Worm (Caenorhabditis elegans): Measurements from ENCODE around the gene F01F1.15.
A peak's percentile ranks its signal among the peaks of the same experiment; 100 is the strongest.

The F01F1.15 gene

DNA sequence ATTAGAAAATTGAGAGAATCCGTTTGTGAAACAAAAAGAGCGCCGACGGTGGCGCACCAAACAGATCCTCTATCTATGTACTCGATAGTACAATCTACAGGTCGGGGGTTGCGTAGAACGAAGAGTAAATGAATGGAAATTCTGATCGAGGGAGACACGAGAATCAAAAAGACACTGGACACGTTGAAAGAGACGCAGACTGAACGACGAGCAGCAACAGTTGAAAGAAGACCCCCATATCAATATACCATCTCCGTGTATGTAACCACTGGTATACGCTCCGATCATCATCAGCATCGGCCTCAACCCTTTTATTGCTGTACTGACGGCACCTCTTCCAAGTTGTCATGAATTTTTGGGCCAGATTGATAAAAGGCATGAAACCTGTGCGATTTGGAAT lies 33.1 kb downstream of the F01F1.15 start:
- TF ChIP-seq egl-27 (tag; optimal IDR thresholded peaks at IDR 0.05) (no peak), tbx-2 (tag; optimal IDR thresholded peaks at IDR 0.05) (no peak), sox-4 (tag; optimal IDR thresholded peaks at IDR 0.05) (no peak), unc-98 (GFP tag; IDR thresholded peaks at IDR 0.05) (no peak), mab-9 (GFP tag; IDR thresholded peaks at IDR 0.05) (no peak), aly-2 (tag; optimal IDR thresholded peaks at IDR 0.05) (no peak), fkh-8 (tag; optimal IDR thresholded peaks at IDR 0.05) (no peak), elt-2 (tag; optimal IDR thresholded peaks at IDR 0.05) (no peak), lin-35 (GFP tag; optimal IDR thresholded peaks at IDR 0.05) (no peak), efl-3 (GFP tag; optimal IDR thresholded peaks at IDR 0.05) (no peak), rnt-1 (tag; optimal IDR thresholded peaks at IDR 0.05) (no peak), mef-2 (tag; optimal IDR thresholded peaks at IDR 0.05) (no peak), lin-14 (GFP tag; optimal IDR thresholded peaks at IDR 0.05) (peak; percentile 55), nhr-76 (tag; optimal IDR thresholded peaks at IDR 0.05) (no peak), grh-1 (GFP tag; IDR thresholded peaks at IDR 0.05) (no peak), elt-3 (tag; optimal IDR thresholded peaks at IDR 0.05) (no peak), pag-3 (tag; optimal IDR thresholded peaks at IDR 0.05; ENCODE audit: borderline replicate concordance, insufficient read depth) (no peak), C04F5.9 (tag; optimal IDR thresholded peaks at IDR 0.05) (no peak), nhr-20 (tag; optimal IDR thresholded peaks at IDR 0.05) (peak; percentile 16), ztf-4 (tag; optimal IDR thresholded peaks at IDR 0.05) (no peak), nhr-19 (GFP tag; conservative IDR thresholded peaks at IDR 0.05) (no peak; the same call in 1 of the 2 replicates), ceh-82 (tag; optimal IDR thresholded peaks at IDR 0.05) (peak in 1 of 3 experiments; percentile 8), nhr-84 (tag; optimal IDR thresholded peaks at IDR 0.05) (no peak), isw-1 (GFP tag; IDR thresholded peaks at IDR 0.05) (no peak), nhr-85 (tag) (peak; percentile 80), vab-15 (tag; optimal IDR thresholded peaks at IDR 0.05) (no peak), efl-1 (optimal IDR thresholded peaks at IDR 0.05) (no peak), efl-1 (GFP tag; optimal IDR thresholded peaks at IDR 0.05 in 1 of 2) (peak in 1 of 2 experiments; percentile 89), ztf-11 (tag; optimal IDR thresholded peaks at IDR 0.05) (no peak), lin-13 (GFP tag; optimal IDR thresholded peaks at IDR 0.05) (no peak), xbp-1 (tag; optimal IDR thresholded peaks at IDR 0.05) (no peak), egl-13 (tag; optimal IDR thresholded peaks at IDR 0.05) (no peak), nhr-28 (tag; optimal IDR thresholded peaks at IDR 0.05) (no peak), nhr-71 (tag; optimal IDR thresholded peaks at IDR 0.05) (peak; percentile 38), mdl-1 (tag; optimal IDR thresholded peaks at IDR 0.05) (no peak), fkh-4 (tag; optimal IDR thresholded peaks at IDR 0.05; ENCODE audit: borderline replicate concordance) (no peak), unc-62 (GFP tag; optimal IDR thresholded peaks at IDR 0.05) (no peak), jun-1 (tag; optimal IDR thresholded peaks at IDR 0.05) (no peak), dpl-1 (GFP tag; optimal IDR thresholded peaks at IDR 0.05) (no peak), skn-1 (tag; optimal IDR thresholded peaks at IDR 0.05) (no peak), ama-1 (optimal IDR thresholded peaks at IDR 0.05) (peak; percentile 38), lsy-2 (tag; optimal IDR thresholded peaks at IDR 0.05) (no peak)

DNA sequence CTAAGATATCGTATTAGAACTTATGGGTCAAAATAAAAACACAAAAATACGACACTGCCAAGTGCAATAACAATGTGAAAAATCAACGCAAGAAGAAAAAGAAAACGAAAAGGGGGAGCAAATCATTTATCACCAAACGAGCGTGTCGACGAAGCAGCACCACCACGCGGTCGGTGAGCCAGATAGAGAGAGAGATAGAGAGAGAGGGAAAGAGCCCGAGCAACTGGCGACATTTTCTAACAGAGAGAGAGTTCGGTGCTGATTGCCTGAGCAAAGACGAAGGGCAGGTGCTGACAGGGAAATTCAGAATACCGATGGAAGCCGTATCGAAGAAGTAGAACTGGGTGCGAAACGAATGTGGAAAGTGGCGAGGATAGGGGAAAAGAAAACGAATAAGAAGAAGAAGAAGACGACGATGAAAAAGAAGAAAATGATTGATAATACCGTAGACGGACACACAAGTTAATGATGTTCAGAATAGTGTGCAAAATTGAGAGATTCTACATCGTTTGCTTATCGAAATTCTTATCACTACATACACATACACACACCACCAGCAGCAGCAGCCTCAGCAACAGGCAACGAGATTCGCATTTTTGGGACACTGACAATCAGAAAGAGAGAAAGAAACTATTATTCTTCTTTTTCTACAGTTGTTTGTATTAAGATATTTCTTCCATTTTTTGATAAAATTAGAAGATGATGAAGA lies 34.0 kb downstream of the F01F1.15 start:
- peak; percentile 58 for TF ChIP-seq rnt-1 (tag; optimal IDR thresholded peaks at IDR 0.05)
- peak; percentile 31 for TF ChIP-seq nhr-71 (tag; optimal IDR thresholded peaks at IDR 0.05)
- peak; percentile 18 for TF ChIP-seq vab-15 (tag; optimal IDR thresholded peaks at IDR 0.05)
- TF ChIP-seq fkh-4 (tag; optimal IDR thresholded peaks at IDR 0.05; ENCODE audit: borderline replicate concordance), result no peak
- TF ChIP-seq nhr-77 (tag; optimal IDR thresholded peaks at IDR 0.05), result no peak
- TF ChIP-seq irx-1 (tag; optimal IDR thresholded peaks at IDR 0.05), result no peak
- TF ChIP-seq C16A3.4 (tag; optimal IDR thresholded peaks at IDR 0.05), result no peak
- TF ChIP-seq dsc-1 (tag; optimal IDR thresholded peaks at IDR 0.05), result no peak
- no peak for TF ChIP-seq alr-1 (tag; optimal IDR thresholded peaks at IDR 0.05; ENCODE audit: borderline replicate concordance)
- no peak for TF ChIP-seq ztf-11 (tag; optimal IDR thresholded peaks at IDR 0.05)
- TF ChIP-seq efl-1 (optimal IDR thresholded peaks at IDR 0.05), result no peak
- TF ChIP-seq efl-1 (GFP tag; optimal IDR thresholded peaks at IDR 0.05 in 1 of 2), result peak in 1 of 2 experiments; percentile 67
- peak; percentile 67 for TF ChIP-seq elt-2 (tag; optimal IDR thresholded peaks at IDR 0.05)
- peak in 1 of 2 experiments; percentile 63 for TF ChIP-seq lin-35 (GFP tag; optimal IDR thresholded peaks at IDR 0.05)
- TF ChIP-seq blmp-1 (tag; optimal IDR thresholded peaks at IDR 0.05), result peak; percentile 74
- peak; percentile 13 for TF ChIP-seq swsn-7 (tag; optimal IDR thresholded peaks at IDR 0.05)
- peak; percentile 11 for TF ChIP-seq nhr-47 (tag; optimal IDR thresholded peaks at IDR 0.05)
- TF ChIP-seq mep-1 (tag; optimal IDR thresholded peaks at IDR 0.05), result no peak
- no peak for TF ChIP-seq mab-9 (GFP tag; IDR thresholded peaks at IDR 0.05)
- no peak for TF ChIP-seq nhr-11 (tag; optimal IDR thresholded peaks at IDR 0.05)
